Fruit fly (Drosophila melanogaster) whole organism, embryonic: Measurements from ENCODE around the gene fan.

ENCODE experiments used
- Atf3 ChIP-seq: fragments of 200-800 bp; sonication (Bioruptor generic); optimal IDR thresholded peaks from 3 replicates; lab custom pipeline; 2016; ENCODE audit warnings: missing biosample characterization, missing genetic modification characterization
- Atf6 ChIP-seq: fragments of 200-800 bp; sonication (Bioruptor generic); IDR thresholded peaks from 2 replicates; pipeline ENCODE4 v1.3.6; 2022; ENCODE audit warnings: missing biosample characterization, missing genetic modification characterization
- Bgb ChIP-seq: fragments of 200-800 bp; sonication (Bioruptor generic); IDR thresholded peaks from 2 replicates; pipeline ENCODE4 v1.3.6; 2022; ENCODE audit warnings: missing biosample characterization, missing genetic modification characterization; ENCODE audit not compliant: partially characterized antibody
- CG1024 ChIP-seq: fragments of 200-800 bp; sonication (Bioruptor generic); IDR thresholded peaks from 2 replicates; pipeline ENCODE4 v1.3.6; 2022; ENCODE audit warnings: missing biosample characterization, missing genetic modification characterization
- CG10274 ChIP-seq: fragments of 200-800 bp; sonication (Bioruptor generic); optimal IDR thresholded peaks from 3 replicates; lab custom pipeline; 2017; ENCODE audit warnings: missing biosample characterization, mild to moderate bottlenecking, missing genetic modification characterization
- CG10462 ChIP-seq: fragments of 200-800 bp; sonication (Bioruptor generic); optimal IDR thresholded peaks from 2 replicates; lab custom pipeline; 2016; ENCODE audit warnings: missing biosample characterization, missing genetic modification characterization
- CG10959 ChIP-seq: fragments of 200-800 bp; sonication (Bioruptor generic); IDR thresholded peaks from 2 replicates; pipeline ENCODE4 v1.3.6; 2022; ENCODE audit warnings: missing biosample characterization, missing genetic modification characterization
- CG12769 ChIP-seq: fragments of 200-800 bp; sonication (Bioruptor generic); optimal IDR thresholded peaks from 2 replicates; lab custom pipeline; 2019; ENCODE audit warnings: missing biosample characterization, mild to moderate bottlenecking, missing genetic modification characterization, moderate library complexity
- CG13424 ChIP-seq: fragments of 200-800 bp; sonication (Bioruptor generic); optimal IDR thresholded peaks from 2 replicates; lab custom pipeline; 2019; ENCODE audit warnings: missing biosample characterization, mild to moderate bottlenecking, missing genetic modification characterization, moderate library complexity
- CG15601 ChIP-seq: fragments of 200-800 bp; sonication (Bioruptor generic); optimal IDR thresholded peaks from 3 replicates; lab custom pipeline; 2019; ENCODE audit warnings: missing biosample characterization, mild to moderate bottlenecking, missing genetic modification characterization, moderate library complexity
- CG16863 ChIP-seq: fragments of 200-800 bp; sonication (Bioruptor generic); optimal IDR thresholded peaks from 3 replicates; lab custom pipeline; 2016; ENCODE audit warnings: missing biosample characterization, missing genetic modification characterization
- CG1792 ChIP-seq: fragments of 200-800 bp; sonication (Bioruptor generic); optimal IDR thresholded peaks from 2 replicates; lab custom pipeline; 2016; ENCODE audit warnings: missing biosample characterization, missing genetic modification characterization
- CG1832 ChIP-seq: fragments of 200-800 bp; sonication (Bioruptor generic); optimal IDR thresholded peaks from 2 replicates; lab custom pipeline; 2017; ENCODE audit warnings: missing biosample characterization, mild to moderate bottlenecking, missing genetic modification characterization, inconsistent platforms
- CG18764 ChIP-seq: fragments of 200-800 bp; sonication (Bioruptor generic); optimal IDR thresholded peaks from 3 replicates; lab custom pipeline; 2016; ENCODE audit warnings: missing biosample characterization, missing genetic modification characterization
- CG2199 ChIP-seq: fragments of 200-800 bp; sonication (Bioruptor generic); IDR thresholded peaks from 3 replicates; pipeline ENCODE4 v1.3.6; 2022; ENCODE audit warnings: missing biosample characterization, missing genetic modification characterization
- CG3847 ChIP-seq: fragments of 200-800 bp; sonication (Bioruptor generic); IDR thresholded peaks from 2 replicates; pipeline ENCODE4 v1.3.6; 2022; ENCODE audit warnings: missing biosample characterization, missing genetic modification characterization
- CG5245 ChIP-seq: fragments of 200-800 bp; sonication (Bioruptor generic); optimal IDR thresholded peaks from 3 replicates; lab custom pipeline; 2016; ENCODE audit warnings: missing biosample characterization, missing genetic modification characterization
- CG8359 ChIP-seq: fragments of 200-800 bp; sonication (Bioruptor generic); optimal IDR thresholded peaks from 2 replicates; lab custom pipeline; 2017; ENCODE audit warnings: missing biosample characterization, mild to moderate bottlenecking, missing genetic modification characterization, borderline replicate concordance
- CG8478 ChIP-seq: fragments of >200 bp; optimal IDR thresholded peaks from 2 replicates; lab custom pipeline; 2018
- CG9215 ChIP-seq: fragments of 200-800 bp; sonication (Bioruptor generic); IDR thresholded peaks from 2 replicates; pipeline ENCODE4 v1.3.6; 2022; ENCODE audit warnings: missing biosample characterization, missing genetic modification characterization
- CG9817 ChIP-seq: fragments of 200-800 bp; sonication (Bioruptor generic); optimal IDR thresholded peaks from 2 replicates; lab custom pipeline; 2018; ENCODE audit warnings: missing biosample characterization, mild to moderate bottlenecking, missing genetic modification characterization, moderate library complexity
- CG9932 ChIP-seq: fragments of 200-800 bp; sonication (Bioruptor generic); IDR thresholded peaks from 2 replicates; pipeline ENCODE4 v1.3.6; 2022; ENCODE audit warnings: missing biosample characterization, missing genetic modification characterization
- CoRest ChIP-seq: fragments of 200-800 bp; sonication (Bioruptor generic); optimal IDR thresholded peaks from 3 replicates; lab custom pipeline; 2018; ENCODE audit warnings: missing biosample characterization, mild to moderate bottlenecking, missing genetic modification characterization, moderate library complexity
- Deaf1 ChIP-seq: fragments of 200-800 bp; optimal IDR thresholded peaks from 3 replicates; lab custom pipeline; 2019; ENCODE audit warnings: missing biosample characterization, mild to moderate bottlenecking, missing genetic modification characterization, moderate library complexity
- Dip3 ChIP-seq: fragments of 200-800 bp; sonication (Bioruptor generic); optimal IDR thresholded peaks from 3 replicates; lab custom pipeline; 2016; ENCODE audit warnings: missing biosample characterization, missing genetic modification characterization
- E2f2 ChIP-seq: fragments of 200-800 bp; sonication (Bioruptor generic); IDR thresholded peaks from 2 replicates; pipeline ENCODE4 v1.3.6; 2022; ENCODE audit warnings: missing biosample characterization, missing genetic modification characterization
- Hand ChIP-seq: fragments of 200-800 bp; sonication (Bioruptor generic); optimal IDR thresholded peaks from 2 replicates; lab custom pipeline; 2017; ENCODE audit warnings: mild to moderate bottlenecking, missing biosample characterization, missing genetic modification reagents, missing genetic modification characterization
- Hr3 ChIP-seq: fragments of 200-800 bp; sonication (Bioruptor generic); optimal IDR thresholded peaks from 3 replicates; lab custom pipeline; 2016; ENCODE audit warnings: missing biosample characterization, missing genetic modification characterization
- MTF-1 ChIP-seq: fragments of 200-800 bp; sonication (Bioruptor generic); optimal IDR thresholded peaks from 2 replicates; lab custom pipeline; 2018; ENCODE audit warnings: missing biosample characterization, mild to moderate bottlenecking, missing genetic modification characterization, borderline replicate concordance
- Oaz ChIP-seq: fragments of 200-800 bp; sonication (Bioruptor generic); IDR thresholded peaks from 2 replicates; pipeline ENCODE4 v1.3.6; 2022; ENCODE audit warnings: missing biosample characterization, missing genetic modification characterization
- Rfx ChIP-seq: fragments of 200-800 bp; sonication (Bioruptor generic); IDR thresholded peaks from 2 replicates; pipeline ENCODE4 v1.3.6; 2022; ENCODE audit warnings: missing biosample characterization, missing genetic modification characterization
- Side ChIP-seq: fragments of 200-800 bp; sonication (Bioruptor generic); optimal IDR thresholded peaks from 2 replicates; lab custom pipeline; 2016; ENCODE audit warnings: missing biosample characterization, missing genetic modification characterization
- YL-1 ChIP-seq: fragments of 200-800 bp; sonication (Bioruptor generic); optimal IDR thresholded peaks from 3 replicates; lab custom pipeline; 2017; ENCODE audit warnings: missing biosample characterization, mild to moderate bottlenecking, missing genetic modification characterization
- ac ChIP-seq: fragments of 200-800 bp; sonication (Bioruptor generic); optimal IDR thresholded peaks from 3 replicates; lab custom pipeline; 2017; ENCODE audit warnings: missing biosample characterization, mild to moderate bottlenecking, missing genetic modification characterization
- bab2 ChIP-seq: fragments of 200-800 bp; sonication (Bioruptor generic); optimal IDR thresholded peaks from 2 replicates; lab custom pipeline; 2016; ENCODE audit warnings: missing biosample characterization, missing genetic modification characterization
- bbx ChIP-seq: fragments of 200-800 bp; sonication (Bioruptor generic); IDR thresholded peaks from 2 replicates; pipeline ENCODE4 v1.3.6; 2022; ENCODE audit warnings: missing biosample characterization, missing genetic modification characterization; ENCODE audit not compliant: partially characterized antibody
- cad ChIP-seq: fragments of >200 bp; optimal IDR thresholded peaks from 2 replicates; lab custom pipeline; 2017; ENCODE audit warnings: missing biosample characterization, missing genetic modification characterization
- chif ChIP-seq, 2 experiments: fragments of 200-800 bp; sonication (Bioruptor generic); optimal IDR thresholded peaks; 3 replicates each; lab custom pipeline; 2016; ENCODE audit warnings: missing biosample characterization in 2 of 2, missing genetic modification characterization in 2 of 2
- crc ChIP-seq: fragments of 200-800 bp; sonication (Bioruptor generic); optimal IDR thresholded peaks from 2 replicates; lab custom pipeline; 2016; ENCODE audit warnings: missing biosample characterization, missing genetic modification characterization
- gsb ChIP-seq: fragments of 200-800 bp; sonication (Bioruptor generic); IDR thresholded peaks from 2 replicates; pipeline ENCODE4 v1.3.6; 2022; ENCODE audit warnings: missing biosample characterization, missing genetic modification characterization
- gt ChIP-seq: fragments of 200-800 bp; sonication (Bioruptor generic); IDR thresholded peaks from 2 replicates; pipeline ENCODE4 v1.3.6; 2022; ENCODE audit warnings: missing biosample characterization, missing genetic modification characterization
- hbn ChIP-seq: fragments of 200-800 bp; sonication (Bioruptor generic); IDR thresholded peaks from 2 replicates; pipeline ENCODE4 v1.3.6; 2022; ENCODE audit warnings: missing biosample characterization, missing genetic modification characterization; ENCODE audit not compliant: partially characterized antibody
- hkb ChIP-seq, 2 experiments: fragments of 200-800 bp in 1 of 2; fragments of >200 bp in 1 of 2; sonication (Bioruptor generic) in 1 of 2; IDR thresholded peaks in 1 of 2; optimal IDR thresholded peaks in 1 of 2; 2 replicates each; pipeline versions ENCODE4 v1.3.6 to Lab custom; 2017 to 2022; ENCODE audit warnings: missing biosample characterization in 1 of 2, missing genetic modification characterization in 1 of 2
- insv ChIP-seq, 2 experiments: fragments of 200-800 bp; sonication (Bioruptor generic); optimal IDR thresholded peaks; 3 replicates each; lab custom pipeline; 2016 to 2018; ENCODE audit warnings: missing biosample characterization in 2 of 2, missing genetic modification characterization in 2 of 2
- kay ChIP-seq: fragments of 200-800 bp; sonication (Bioruptor generic); optimal IDR thresholded peaks from 2 replicates; lab custom pipeline; 2016; ENCODE audit warnings: missing biosample characterization, missing genetic modification characterization
- lab ChIP-seq: fragments of 200-800 bp; sonication (Bioruptor generic); optimal IDR thresholded peaks from 3 replicates; lab custom pipeline; 2017; ENCODE audit warnings: missing biosample characterization, missing genetic modification characterization, mild to moderate bottlenecking, moderate library complexity, missing genetic modification reagents
- pb ChIP-seq: fragments of 200-800 bp; sonication (Bioruptor generic); optimal IDR thresholded peaks from 3 replicates; lab custom pipeline; 2016; ENCODE audit warnings: missing biosample characterization, missing genetic modification characterization
- pita ChIP-seq: fragments of 200-800 bp; sonication (Bioruptor generic); optimal IDR thresholded peaks from 2 replicates; lab custom pipeline; 2017; ENCODE audit warnings: missing biosample characterization, mild to moderate bottlenecking, missing genetic modification characterization
- salm ChIP-seq: fragments of 200-800 bp; sonication (Bioruptor generic); optimal IDR thresholded peaks from 2 replicates; lab custom pipeline; 2018; ENCODE audit warnings: missing biosample characterization, mild to moderate bottlenecking, missing genetic modification characterization
- wdn ChIP-seq: fragments of 200-800 bp; sonication (Bioruptor generic); IDR thresholded peaks from 2 replicates; pipeline ENCODE4 v1.3.6; 2022; ENCODE audit warnings: missing biosample characterization, missing genetic modification characterization

The fan gene

DNA sequence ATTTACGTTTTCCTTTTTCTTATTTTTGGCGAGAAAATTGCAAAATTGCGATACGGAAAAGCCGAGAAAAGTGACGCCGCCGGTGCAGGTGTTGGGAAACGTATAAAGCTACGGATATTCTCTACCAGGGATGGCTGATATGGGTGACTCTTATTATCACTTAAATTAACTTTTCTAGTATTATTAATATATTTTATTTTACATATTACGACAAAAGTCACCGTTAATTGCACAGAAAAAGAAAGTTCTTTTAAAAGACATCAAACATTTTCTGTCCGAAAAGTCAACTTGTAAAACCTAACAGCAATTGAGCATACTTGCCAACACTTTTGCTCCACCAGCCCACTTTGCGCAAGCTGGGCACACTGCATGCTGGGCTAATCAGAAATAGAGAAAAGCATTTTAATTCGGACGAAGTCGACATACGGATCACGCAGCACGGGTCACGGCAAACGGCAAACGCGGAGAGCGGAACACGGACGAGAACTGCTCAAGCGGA, 18.8 kb downstream of the fan start, which contains the start of the genes Cds and Uba2 (continued):
- TF ChIP-seq Atf3 (GFP tag; lab: Kevin White, UChicago) (peak; percentile 49), wdn (GFP tag; lab: Robert Waterston, UW) (peak; percentile 87), CG18764 (GFP tag; lab: Kevin White, UChicago) (peak; percentile 91), ac (GFP tag; lab: Kevin White, UChicago) (peak; percentile 61), CG8359 (GFP tag; lab: Kevin White, UChicago) (peak; percentile 61), chif (GFP tag; optimal IDR thresholded peaks at IDR 0.05; lab: Kevin White, UChicago) (peak; percentile 47 to 67), MTF-1 (GFP tag; lab: Kevin White, UChicago) (peak; percentile 52), kay (GFP tag; lab: Kevin White, UChicago) (peak; percentile 90), Side (GFP tag; lab: Kevin White, UChicago) (peak; percentile 69), hbn (GFP tag; lab: Robert Waterston, UW) (no peak), E2f2 (GFP tag; lab: Robert Waterston, UW) (peak; percentile 73), CG3847 (peak; percentile 97), lab (peak; percentile 97), CG10274 (peak; percentile 66), CG1832 (GFP tag; lab: Kevin White, UChicago) (no peak), Dip3 (peak; percentile 73), gt (peak; percentile 62; the same call in 1 of the 2 replicates), bbx (GFP tag; lab: Robert Waterston, UW) (peak; percentile 57; the same call in 1 of the 2 replicates), pb (GFP tag; lab: Kevin White, UChicago) (peak; percentile 48), CG16863 (peak; percentile 75), cad (no peak), Deaf1 (no peak), insv (GFP tag; optimal IDR thresholded peaks at IDR 0.05; lab: Kevin White, UChicago) (peak in 1 of 2 experiments; percentile 93), Hand (peak; percentile 86), CG5245 (GFP tag; lab: Kevin White, UChicago) (peak; percentile 74), CG10959 (GFP tag; lab: Robert Waterston, UW) (peak; percentile 77), Hr3 (GFP tag; lab: Kevin White, UChicago) (peak; percentile 95), hkb (optimal IDR thresholded peaks at IDR 0.05; lab: Kevin White, UChicago) (peak; percentile 39), hkb (GFP tag; IDR thresholded peaks at IDR 0.05; lab: Robert Waterston, UW) (peak; percentile 91), salm (tag; lab: Kevin White, UChicago) (peak; percentile 80), CG8478 (lab: Kevin White, UChicago) (no peak), Oaz (GFP tag; lab: Robert Waterston, UW) (peak; percentile 83), Bgb (GFP tag; lab: Robert Waterston, UW) (peak; percentile 37; the same call in 1 of the 2 replicates), CG1024 (peak; percentile 69), CG9215 (GFP tag; lab: Robert Waterston, UW) (peak; percentile 93), bab2 (GFP tag; lab: Kevin White, UChicago) (peak; percentile 84), YL-1 (GFP tag; lab: Kevin White, UChicago) (peak; percentile 95), CG9932 (GFP tag; lab: Robert Waterston, UW) (peak; percentile 98), CG10462 (GFP tag; lab: Kevin White, UChicago) (peak; percentile 83), Atf6 (GFP tag; lab: Robert Waterston, UW) (peak; percentile 93), CG15601 (tag; lab: Kevin White, UChicago) (peak; percentile 89), Rfx (GFP tag; lab: Robert Waterston, UW) (peak; percentile 96), CG9817 (peak; percentile 97), CG2199 (GFP tag; lab: Robert Waterston, UW) (0 out of 3 replicates have a peak, but pooled peaks have one; percentile 8), crc (GFP tag; lab: Kevin White, UChicago) (peak; percentile 32), CG1792 (GFP tag; lab: Kevin White, UChicago) (peak; percentile 60), CoRest (peak; percentile 94), CG13424 (tag; lab: Kevin White, UChicago) (peak; percentile 96), CG12769 (no peak), gsb (GFP tag; lab: Robert Waterston, UW) (peak; percentile 65), pita (GFP tag; lab: Kevin White, UChicago) (no peak)
